Fruit fly (Drosophila melanogaster) whole organism: Measurements from ENCODE around the gene CG34409.

Source experiments
- CG8478 ChIP-seq: fragments of >200 bp; optimal IDR thresholded peaks from 2 replicates; lab custom pipeline; 2018; ENCODE audit warnings: inconsistent platforms
- EcR ChIP-seq, 2 experiments: fragments of >200 bp; optimal IDR thresholded peaks; 2 replicates each; lab custom pipeline; 2017; ENCODE audit warnings: missing biosample characterization in 2 of 2, missing genetic modification characterization in 2 of 2, missing genetic modification reagents in 2 of 2
- pan ChIP-seq: fragments of >200 bp; optimal IDR thresholded peaks from 2 replicates; lab custom pipeline; 2017
- psq ChIP-seq: fragments of >200 bp; optimal IDR thresholded peaks from 2 replicates; lab custom pipeline; 2017
- usp ChIP-seq: fragments of >200 bp; optimal IDR thresholded peaks from 2 replicates; lab custom pipeline; 2017; ENCODE audit warnings: missing biosample characterization, missing genetic modification characterization, mixed read lengths

DNA sequence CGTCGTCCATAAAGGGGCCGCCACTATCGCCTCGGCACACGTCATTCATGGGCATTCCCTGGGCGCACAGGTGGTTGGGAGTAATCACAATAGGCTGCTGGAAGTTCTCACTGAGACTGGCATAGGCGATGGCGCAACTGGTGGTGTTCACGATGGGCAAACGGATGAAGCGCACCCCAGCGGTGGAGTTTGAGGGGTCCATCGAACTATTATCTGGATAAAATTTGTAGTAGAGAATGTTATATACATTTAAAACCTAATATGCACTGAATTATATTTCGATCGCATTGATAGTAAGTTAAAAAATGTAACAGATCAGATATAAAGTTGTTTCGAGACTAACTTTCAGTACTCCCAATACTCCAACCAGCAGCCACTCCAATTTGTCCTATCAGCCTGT is 3.0 kb downstream of the CG34409 start, which contains the start of gene CG31415:
- TF ChIP-seq CG8478 (lab: Kevin White, UChicago): no peak
- TF ChIP-seq usp (GFP tag; lab: Kevin White, UChicago): no peak
- no peak for TF ChIP-seq psq (lab: Kevin White, UChicago)
- no peak for TF ChIP-seq EcR (GFP tag; optimal IDR thresholded peaks at IDR 0.05; lab: Kevin White, UChicago)
- no peak for TF ChIP-seq pan (lab: Kevin White, UChicago)
